Fruit fly (Drosophila melanogaster): ENCODE data around the gene PIG-B.

The PIG-B gene

DNA sequence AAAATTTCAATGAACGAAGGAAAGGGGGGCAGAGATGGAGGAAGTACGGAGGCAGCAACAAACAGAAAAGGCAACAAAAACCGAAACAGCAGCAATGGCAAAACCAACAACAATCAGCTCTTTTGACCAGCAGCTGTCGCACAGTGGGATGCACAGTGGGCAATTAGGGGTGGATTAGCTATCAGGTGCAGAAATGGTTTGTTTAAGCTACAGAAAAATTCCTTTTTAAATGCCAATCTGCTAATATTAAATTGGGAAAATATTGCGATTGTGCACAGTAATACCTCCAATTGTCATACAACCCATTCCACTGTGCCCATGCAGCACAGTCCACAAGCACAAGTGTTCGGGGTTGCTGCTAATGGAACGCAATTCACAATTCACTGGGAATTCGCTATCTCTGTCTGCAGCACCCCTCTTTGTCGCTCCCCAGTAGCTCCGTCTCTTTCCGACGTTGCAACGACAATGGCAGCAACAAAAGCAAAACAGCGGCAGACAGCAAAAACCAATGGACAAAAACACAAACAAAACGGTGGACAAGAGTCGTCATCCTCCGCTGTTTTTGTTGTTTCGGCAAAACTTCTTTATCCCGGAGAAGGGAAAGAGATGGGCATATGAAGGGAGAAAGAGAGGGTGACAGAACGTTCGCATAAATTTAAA, 25.9 kb upstream of the PIG-B start (continued):
- TF ChIP-seq cyc (GFP tag; optimal IDR thresholded peaks at IDR 0.05), result peak; percentile 98
- peak; percentile 91 for TF ChIP-seq CG6854 (GFP tag; optimal IDR thresholded peaks at IDR 0.05)
- peak; percentile 98 for TF ChIP-seq CG11902 (GFP tag; optimal IDR thresholded peaks at IDR 0.05)
- peak; percentile 99 for TF ChIP-seq achi (GFP tag; optimal IDR thresholded peaks at IDR 0.05)
- TF ChIP-seq Eip93F (GFP tag; optimal IDR thresholded peaks at IDR 0.05), result peak; percentile 97
- peak; percentile 93 for TF ChIP-seq CG3032 (tag; optimal IDR thresholded peaks at IDR 0.05)
- TF ChIP-seq spab (GFP tag; optimal IDR thresholded peaks at IDR 0.05), result peak; percentile 95
- TF ChIP-seq Gug (GFP tag; IDR thresholded peaks at IDR 0.05), result peak; percentile 98
- peak; percentile 99 for TF ChIP-seq Sox102F (GFP tag; optimal IDR thresholded peaks at IDR 0.05)
- peak; percentile 98 for TF ChIP-seq CG3919 (GFP tag; optimal IDR thresholded peaks at IDR 0.05)
- TF ChIP-seq fkh (GFP tag; optimal IDR thresholded peaks at IDR 0.05), result peak; percentile 18
- peak; percentile 99 for TF ChIP-seq Sox14 (GFP tag; optimal IDR thresholded peaks at IDR 0.05)
- TF ChIP-seq CG11294 (GFP tag; IDR thresholded peaks at IDR 0.05), result peak; percentile 98
- peak; percentile 99 for TF ChIP-seq net (GFP tag; optimal IDR thresholded peaks at IDR 0.05)
- TF ChIP-seq CG6808 (GFP tag; optimal IDR thresholded peaks at IDR 0.05), result peak; percentile 89
- peak; percentile 99 for TF ChIP-seq Ets21C (GFP tag; optimal IDR thresholded peaks at IDR 0.05)
- TF ChIP-seq CG8119 (GFP tag; IDR thresholded peaks at IDR 0.05), result peak; percentile 99
- peak; percentile 99 for TF ChIP-seq CG6163 (GFP tag; IDR thresholded peaks at IDR 0.05)
- TF ChIP-seq CG8632 (GFP tag; optimal IDR thresholded peaks at IDR 0.05), result peak; percentile 98
- TF ChIP-seq CG6276 (GFP tag; optimal IDR thresholded peaks at IDR 0.05), result peak; percentile 94
- TF ChIP-seq eg (GFP tag; IDR thresholded peaks at IDR 0.05), result peak; percentile 99
- peak; percentile 98 for TF ChIP-seq CG7368 (GFP tag; optimal IDR thresholded peaks at IDR 0.05)
- TF ChIP-seq CG11762 (GFP tag; optimal IDR thresholded peaks at IDR 0.05; ENCODE audit: insufficient read depth), result peak; percentile 97
- TF ChIP-seq fd59A (GFP tag; optimal IDR thresholded peaks at IDR 0.05), result peak; percentile 97
- peak; percentile 100 for TF ChIP-seq svp (GFP tag)
- peak; percentile 95 for TF ChIP-seq Ets96B (tag; optimal IDR thresholded peaks at IDR 0.05)

DNA sequence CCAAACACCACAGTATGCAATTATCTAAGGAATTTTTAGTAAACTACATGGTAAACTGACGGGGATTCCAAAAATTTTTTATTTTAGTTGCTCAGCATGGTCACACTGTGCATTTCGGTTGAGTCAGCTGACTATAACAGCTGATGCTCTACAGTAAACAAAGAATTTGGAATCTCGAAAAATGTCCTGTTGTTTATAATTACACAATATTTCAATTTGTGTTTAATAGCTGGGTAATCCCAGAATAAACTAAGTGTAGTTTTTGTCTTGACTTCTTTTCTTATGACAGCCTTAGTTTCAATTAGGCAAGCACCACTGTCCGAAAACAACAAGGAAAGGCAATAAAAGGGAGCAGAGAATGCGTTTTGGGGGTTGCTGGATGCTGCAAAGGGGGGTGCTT, 25.4 kb upstream of the PIG-B start:
- TF ChIP-seq CG8119 (GFP tag; IDR thresholded peaks at IDR 0.05), result no peak
- peak; percentile 36 for TF ChIP-seq Smox (GFP tag; optimal IDR thresholded peaks at IDR 0.05)
- peak; percentile 58 for TF ChIP-seq CG4318 (GFP tag; optimal IDR thresholded peaks at IDR 0.05)
- TF ChIP-seq cyc (GFP tag; optimal IDR thresholded peaks at IDR 0.05), result peak; percentile 54
- TF ChIP-seq Eip75B (GFP tag; optimal IDR thresholded peaks at IDR 0.05), result peak; percentile 38
- no peak for TF ChIP-seq CG6276 (GFP tag; optimal IDR thresholded peaks at IDR 0.05)
- TF ChIP-seq Ets96B (tag; optimal IDR thresholded peaks at IDR 0.05), result no peak
- no peak for TF ChIP-seq CG3919 (GFP tag; optimal IDR thresholded peaks at IDR 0.05)
- no peak for TF ChIP-seq salr (GFP tag; optimal IDR thresholded peaks at IDR 0.05)
- no peak for TF ChIP-seq CG34406 (GFP tag; optimal IDR thresholded peaks at IDR 0.05)
- no peak for TF ChIP-seq spab (GFP tag; optimal IDR thresholded peaks at IDR 0.05)
- TF ChIP-seq OdsH (GFP tag; optimal IDR thresholded peaks at IDR 0.05), result peak; percentile 47
- no peak for TF ChIP-seq net (GFP tag; optimal IDR thresholded peaks at IDR 0.05)
- TF ChIP-seq dac (GFP tag; optimal IDR thresholded peaks at IDR 0.05), result no peak
- peak; percentile 27 for TF ChIP-seq Sox102F (GFP tag; optimal IDR thresholded peaks at IDR 0.05)
- peak; percentile 42 for TF ChIP-seq achi (GFP tag; optimal IDR thresholded peaks at IDR 0.05)
- no peak for TF ChIP-seq CG16779 (tag; optimal IDR thresholded peaks at IDR 0.05)
- no peak for TF ChIP-seq dsx (GFP tag; optimal IDR thresholded peaks at IDR 0.05; ENCODE audit: poor library complexity, severe bottlenecking)
- peak; percentile 1 for TF ChIP-seq CG7368 (GFP tag; optimal IDR thresholded peaks at IDR 0.05)
- TF ChIP-seq ss (GFP tag; optimal IDR thresholded peaks at IDR 0.05), result no peak
- TF ChIP-seq CG6808 (GFP tag; optimal IDR thresholded peaks at IDR 0.05), result no peak
- no peak for TF ChIP-seq CG8632 (GFP tag; optimal IDR thresholded peaks at IDR 0.05)
- TF ChIP-seq Hr38 (GFP tag; optimal IDR thresholded peaks at IDR 0.05), result no peak
- TF ChIP-seq Hr4 (GFP tag; optimal IDR thresholded peaks at IDR 0.05), result peak; percentile 8
- TF ChIP-seq CG3032 (tag; optimal IDR thresholded peaks at IDR 0.05), result no peak
- no peak for TF ChIP-seq CG6854 (GFP tag; optimal IDR thresholded peaks at IDR 0.05)
- TF ChIP-seq CG6163 (GFP tag; IDR thresholded peaks at IDR 0.05), result peak; percentile 40
- TF ChIP-seq CG1621 (tag; optimal IDR thresholded peaks at IDR 0.05), result no peak
- TF ChIP-seq svp (GFP tag), result no peak
- peak; percentile 57 for TF ChIP-seq Met (GFP tag; optimal IDR thresholded peaks at IDR 0.05)
- TF ChIP-seq Blimp-1 (GFP tag; optimal IDR thresholded peaks at IDR 0.05), result no peak
- TF ChIP-seq fd85E (GFP tag; optimal IDR thresholded peaks at IDR 0.05), result no peak
- peak; percentile 27; the same call in 1 of the 3 replicates for TF ChIP-seq eg (GFP tag; IDR thresholded peaks at IDR 0.05)
- peak; percentile 32 for TF ChIP-seq CG10631 (GFP tag; optimal IDR thresholded peaks at IDR 0.05)
- peak; percentile 66 for TF ChIP-seq Ets21C (GFP tag; optimal IDR thresholded peaks at IDR 0.05)
- TF ChIP-seq fd59A (GFP tag; optimal IDR thresholded peaks at IDR 0.05), result peak; percentile 14
- TF ChIP-seq CG11902 (GFP tag; optimal IDR thresholded peaks at IDR 0.05), result no peak
- TF ChIP-seq CG9139 (GFP tag; optimal IDR thresholded peaks at IDR 0.05), result no peak
- TF ChIP-seq Gug (GFP tag; IDR thresholded peaks at IDR 0.05), result no peak
- peak; percentile 36 for TF ChIP-seq CG32006 (GFP tag; optimal IDR thresholded peaks at IDR 0.05)
